Worm (Caenorhabditis elegans) whole organism, early embryonic: ENCODE measurements around the gene T03F6.6.

Experiments used
- F13C5.2 ChIP-seq: sonication (generic microtip); optimal IDR thresholded peaks from 2 replicates; lab custom pipeline; 2017; ENCODE audit warnings: mild to moderate bottlenecking, missing genetic modification characterization, inconsistent platforms, missing compliant biosample characterization
- aly-1 ChIP-seq: sonication (generic microtip); optimal IDR thresholded peaks from 2 replicates; lab custom pipeline; 2016; ENCODE audit warnings: missing genetic modification characterization, missing compliant biosample characterization
- ama-1 ChIP-seq: fragments of 150-350 bp; optimal IDR thresholded peaks from 2 replicates; lab custom pipeline; 2014
- ceh-13 ChIP-seq: fragments of 200-800 bp; sonication (Bioruptor generic); optimal IDR thresholded peaks from 2 replicates; lab custom pipeline; 2018; ENCODE audit warnings: mild to moderate bottlenecking, missing genetic modification characterization, missing compliant biosample characterization
- ets-7 ChIP-seq: sonication (generic microtip); optimal IDR thresholded peaks from 2 replicates; lab custom pipeline; 2016; ENCODE audit warnings: missing genotype, missing genetic modification characterization, missing compliant biosample characterization
- flt-1 ChIP-seq: fragments of 200-800 bp; sonication (Bioruptor generic); IDR thresholded peaks from 2 replicates; pipeline ENCODE4 v1.3.6; 2022; ENCODE audit warnings: missing genetic modification characterization, missing compliant biosample characterization
- hmg-4 ChIP-seq: fragments of 200-800 bp; sonication (Bioruptor generic); optimal IDR thresholded peaks from 2 replicates; lab custom pipeline; 2018; ENCODE audit warnings: mild to moderate bottlenecking, missing genetic modification characterization, missing compliant biosample characterization
- pes-1 ChIP-seq: fragments of 200-800 bp; sonication (Bioruptor generic); IDR thresholded peaks from 2 replicates; pipeline ENCODE4 v1.3.6; 2022; ENCODE audit warnings: missing genetic modification reagents, missing genetic modification characterization, missing compliant biosample characterization
- tbx-11 ChIP-seq: fragments of 200-800 bp; sonication (Bioruptor generic); IDR thresholded peaks from 2 replicates; pipeline ENCODE4 v1.3.6; 2022; ENCODE audit warnings: missing genetic modification characterization, missing compliant biosample characterization
- tra-4 ChIP-seq: sonication (generic microtip); optimal IDR thresholded peaks from 2 replicates; lab custom pipeline; 2017; ENCODE audit warnings: missing genetic modification characterization, missing compliant biosample characterization

DNA sequence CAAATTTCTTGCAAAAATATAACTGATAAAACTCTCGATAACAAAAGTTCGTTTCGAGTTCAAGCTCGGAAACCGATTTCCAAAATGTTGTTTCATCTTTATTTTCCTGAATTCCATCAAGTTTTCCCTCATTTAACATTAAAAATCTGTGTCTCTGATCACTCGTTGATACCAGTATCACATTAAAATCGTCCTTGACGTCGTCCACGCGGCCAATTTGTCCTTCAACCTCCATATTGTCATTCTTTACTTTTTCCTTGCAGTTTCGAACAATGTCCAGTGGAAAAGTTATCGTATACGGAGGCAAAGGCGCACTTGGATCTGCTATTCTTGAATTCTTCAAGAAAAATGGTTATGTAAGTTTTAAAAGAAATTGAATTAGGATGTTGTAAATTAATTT, 13.6 kb upstream of the T03F6.6 start, which contains the start of gene qdpr-1:
- no peak for TF ChIP-seq ama-1 (lab: Kevin White, UChicago)
- TF ChIP-seq hmg-4 (GFP tag; lab: Kevin White, UChicago): no peak
- no peak for TF ChIP-seq ets-7
- no peak for TF ChIP-seq aly-1 (tag; lab: Kevin White, UChicago)
- TF ChIP-seq F13C5.2 (tag; lab: Kevin White, UChicago): no peak
- no peak for TF ChIP-seq ceh-13 (GFP tag; lab: Kevin White, UChicago)
- no peak for TF ChIP-seq flt-1 (GFP tag; lab: Robert Waterston, UW)
- no peak for TF ChIP-seq pes-1
- no peak for TF ChIP-seq tbx-11 (GFP tag; lab: Robert Waterston, UW)
- TF ChIP-seq tra-4 (tag; lab: Kevin White, UChicago): no peak
